Worm (Caenorhabditis elegans) whole organism, late embryonic: Measurements from ENCODE around the gene mab-21.

Experiments used
- ama-1 ChIP-seq: fragments of 150-350 bp; optimal IDR thresholded peaks from 2 replicates; lab custom pipeline; 2014
- ceh-22 ChIP-seq: sonication (generic microtip); optimal IDR thresholded peaks from 2 replicates; lab custom pipeline; 2017; ENCODE audit warnings: missing biosample characterization, missing genetic modification characterization
- ceh-24 ChIP-seq: sonication (generic microtip); optimal IDR thresholded peaks from 2 replicates; lab custom pipeline; 2016; ENCODE audit warnings: mild to moderate bottlenecking, missing genetic modification characterization, missing compliant biosample characterization
- elt-4 ChIP-seq: sonication (generic microtip); optimal IDR thresholded peaks from 2 replicates; lab custom pipeline; 2016; ENCODE audit warnings: missing genetic modification characterization, missing compliant biosample characterization
- gmeb-2 ChIP-seq: sonication (generic microtip); optimal IDR thresholded peaks from 2 replicates; lab custom pipeline; 2016; ENCODE audit warnings: missing genetic modification characterization, inconsistent platforms, missing compliant biosample characterization
- hlh-13 ChIP-seq: fragments of 200-800 bp; sonication (Bioruptor generic); optimal IDR thresholded peaks from 2 replicates; lab custom pipeline; 2018; ENCODE audit warnings: mild to moderate bottlenecking, missing genetic modification characterization, missing compliant biosample characterization
- nhr-11 ChIP-seq: fragments of 150-350 bp; optimal IDR thresholded peaks from 2 replicates; lab custom pipeline; 2014; ENCODE audit warnings: missing biosample characterization, missing genetic modification characterization
- ref-2 ChIP-seq: sonication (generic microtip); optimal IDR thresholded peaks from 2 replicates; lab custom pipeline; 2016; ENCODE audit warnings: missing genetic modification characterization, missing compliant biosample characterization

- no peak for TF ChIP-seq gmeb-2 (tag; lab: Kevin White, UChicago)
- no peak for TF ChIP-seq ceh-22 (tag; lab: Kevin White, UChicago)
- no peak for TF ChIP-seq elt-4 (tag; lab: Kevin White, UChicago)
- no peak for TF ChIP-seq ceh-24
- no peak for TF ChIP-seq ref-2
- no peak for TF ChIP-seq hlh-13
- no peak for TF ChIP-seq nhr-11 (tag; lab: Kevin White, UChicago)
- TF ChIP-seq ama-1 (lab: Kevin White, UChicago), result no peak
Measured at ce11 chrIII:4555345-4555744, 45.2 kb upstream of the mab-21 start.
